Worm (Caenorhabditis elegans) whole organism, L4 larva: ENCODE measurements around the gene ncr-2.

Experiments used
- F10B5.3 ChIP-seq: sonication (generic microtip); optimal IDR thresholded peaks from 2 replicates; lab custom pipeline; 2016; ENCODE audit warnings: mild to moderate bottlenecking, missing genetic modification characterization, missing compliant biosample characterization
- F26F4.8 ChIP-seq: fragments of 200-800 bp; sonication (Bioruptor generic); conservative IDR thresholded peaks from 2 replicates; pipeline ENCODE4 v1.3.6; 2022; ENCODE audit warnings: missing genetic modification characterization, missing compliant biosample characterization
- F37D6.2 ChIP-seq: sonication (generic microtip); optimal IDR thresholded peaks from 2 replicates; lab custom pipeline; 2016; ENCODE audit warnings: mild to moderate bottlenecking, missing genetic modification characterization, missing compliant biosample characterization
- F49E8.2 ChIP-seq: sonication (generic microtip); optimal IDR thresholded peaks from 2 replicates; lab custom pipeline; 2016; ENCODE audit warnings: missing compliant biosample characterization, mild to moderate bottlenecking, missing genetic modification characterization, borderline replicate concordance
- R02D3.7 ChIP-seq: fragments of 150-350 bp; sonication (generic microtip); optimal IDR thresholded peaks from 3 replicates; lab custom pipeline; 2014; ENCODE audit warnings: missing biosample characterization, missing genetic modification characterization
- T20F7.1 ChIP-seq: fragments of 200-800 bp; sonication (Bioruptor generic); optimal IDR thresholded peaks from 2 replicates; lab custom pipeline; 2018; ENCODE audit warnings: mild to moderate bottlenecking, missing genetic modification characterization, missing compliant biosample characterization
- Y48G9A.11 ChIP-seq: fragments of 200-800 bp; sonication (Bioruptor generic); IDR thresholded peaks from 2 replicates; pipeline ENCODE4 v1.3.6; 2022; ENCODE audit warnings: missing genetic modification reagents, missing genetic modification characterization, missing compliant biosample characterization
- Y5F2A.4 ChIP-seq: fragments of 200-800 bp; sonication (Bioruptor generic); optimal IDR thresholded peaks from 2 replicates; lab custom pipeline; 2018; ENCODE audit warnings: mild to moderate bottlenecking, missing genetic modification characterization, missing compliant biosample characterization
- Y75B8A.6 ChIP-seq: fragments of 200-800 bp; sonication (Bioruptor generic); IDR thresholded peaks from 2 replicates; pipeline ENCODE4 v1.3.6; 2022; ENCODE audit warnings: missing genetic modification reagents, missing genetic modification characterization, missing compliant biosample characterization
- aha-1 ChIP-seq: fragments of 150-350 bp; peaks from one replicate; lab custom pipeline; 2014; ENCODE audit warnings: missing biosample characterization, missing genetic modification characterization
- aly-2 ChIP-seq: sonication (generic microtip); optimal IDR thresholded peaks from 2 replicates; lab custom pipeline; 2018; ENCODE audit warnings: missing biosample characterization, missing genetic modification characterization
- arid-1 ChIP-seq: fragments of 200-800 bp; sonication (Bioruptor generic); conservative IDR thresholded peaks from 2 replicates; pipeline ENCODE4 v1.3.6; 2022; ENCODE audit warnings: missing genetic modification reagents, missing genetic modification characterization, missing compliant biosample characterization
- ces-1 ChIP-seq: fragments of 150-350 bp; sonication (generic microtip); optimal IDR thresholded peaks from 4 replicates; lab custom pipeline; 2014; ENCODE audit warnings: missing biosample characterization, missing genetic modification reagents, missing genetic modification characterization
- cey-2 ChIP-seq: sonication (generic microtip); optimal IDR thresholded peaks from 3 replicates; lab custom pipeline; 2017; ENCODE audit warnings: missing genetic modification characterization, mild to moderate bottlenecking, missing compliant biosample characterization, antibody characterized with exemption, borderline replicate concordance; ENCODE audit not compliant: insufficient read depth
- daf-16 ChIP-seq, 3 experiments: sonication (generic microtip); optimal IDR thresholded peaks; 2 replicates each; lab custom pipeline; 2016 to 2017; ENCODE audit warnings: missing genetic modification characterization in 3 of 3, missing genetic modification reagents in 3 of 3, mild to moderate bottlenecking in 2 of 3, missing compliant biosample characterization in 2 of 3, missing biosample characterization in 1 of 3, moderate library complexity in 1 of 3
- dve-1 ChIP-seq: sonication (generic microtip); optimal IDR thresholded peaks from 2 replicates; lab custom pipeline; 2017; ENCODE audit warnings: antibody characterized with exemption, mild to moderate bottlenecking, missing genetic modification characterization, missing compliant biosample characterization; ENCODE audit not compliant: insufficient read depth
- egl-27 ChIP-seq: sonication (generic microtip); optimal IDR thresholded peaks from 3 replicates; lab custom pipeline; 2017; ENCODE audit warnings: missing biosample characterization, missing genetic modification reagents, missing genetic modification characterization
- egl-43 ChIP-seq: fragments of 200-800 bp; sonication (Bioruptor generic); IDR thresholded peaks from 2 replicates; pipeline ENCODE4 v1.3.6; 2022; ENCODE audit warnings: missing genetic modification reagents, missing genetic modification characterization, missing compliant biosample characterization
- gei-8 ChIP-seq: fragments of 200-800 bp; sonication (Bioruptor generic); optimal IDR thresholded peaks from 2 replicates; lab custom pipeline; 2018; ENCODE audit warnings: mild to moderate bottlenecking, missing genetic modification characterization, missing compliant biosample characterization
- hlh-11 ChIP-seq: fragments of 200-800 bp; sonication (Bioruptor generic); optimal IDR thresholded peaks from 2 replicates; lab custom pipeline; 2018; ENCODE audit warnings: mild to moderate bottlenecking, missing genetic modification characterization, missing compliant biosample characterization
- hlh-30 ChIP-seq: sonication (generic microtip); optimal IDR thresholded peaks from 2 replicates; lab custom pipeline; 2017; ENCODE audit warnings: antibody characterized with exemption, mild to moderate bottlenecking, missing genetic modification characterization, missing compliant biosample characterization; ENCODE audit not compliant: insufficient read depth
- lim-7 ChIP-seq: fragments of 200-800 bp; sonication (Bioruptor generic); IDR thresholded peaks from 2 replicates; pipeline ENCODE4 v1.3.6; 2022; ENCODE audit warnings: missing genetic modification characterization, missing compliant biosample characterization
- lin-13 ChIP-seq: fragments of 150-350 bp; optimal IDR thresholded peaks from 2 replicates; lab custom pipeline; 2014; ENCODE audit warnings: missing biosample characterization, missing genetic modification reagents, missing genetic modification characterization
- lin-38 ChIP-seq: fragments of 200-800 bp; sonication (Bioruptor generic); IDR thresholded peaks from 2 replicates; pipeline ENCODE4 v1.3.6; 2022; ENCODE audit warnings: missing genetic modification reagents, missing genetic modification characterization, missing compliant biosample characterization
- madf-9 ChIP-seq: fragments of 200-800 bp; sonication (Bioruptor generic); conservative IDR thresholded peaks from 2 replicates; pipeline ENCODE4 v1.3.6; 2022; ENCODE audit warnings: missing genetic modification reagents, missing genetic modification characterization, missing compliant biosample characterization
- mdl-1 ChIP-seq, 2 experiments: fragments of 150-350 bp in 1 of 2; sonication (generic microtip) in 1 of 2; optimal IDR thresholded peaks; 2 replicates each; lab custom pipeline; 2014 to 2017; ENCODE audit warnings: missing biosample characterization in 2 of 2, missing genetic modification characterization in 2 of 2
- mep-1 ChIP-seq: fragments of 150-350 bp; sonication (generic microtip); optimal IDR thresholded peaks from 3 replicates; lab custom pipeline; 2014; ENCODE audit warnings: missing biosample characterization, missing genetic modification characterization
- mxl-2 ChIP-seq: fragments of 200-800 bp; sonication (Bioruptor generic); conservative IDR thresholded peaks from 2 replicates; pipeline ENCODE4 v1.3.6; 2022; ENCODE audit warnings: missing genetic modification reagents, missing genetic modification characterization, missing compliant biosample characterization
- nhr-10 ChIP-seq: fragments of 150-350 bp; optimal IDR thresholded peaks from 2 replicates; lab custom pipeline; 2014; ENCODE audit warnings: missing biosample characterization, missing genetic modification characterization
- nhr-11 ChIP-seq: fragments of 150-350 bp; optimal IDR thresholded peaks from 2 replicates; lab custom pipeline; 2014; ENCODE audit warnings: missing biosample characterization, missing genetic modification characterization
- nhr-237 ChIP-seq: sonication (generic microtip); optimal IDR thresholded peaks from 2 replicates; lab custom pipeline; 2017; ENCODE audit warnings: missing biosample characterization, missing genetic modification characterization
- nhr-28 ChIP-seq: fragments of 150-350 bp; optimal IDR thresholded peaks from 2 replicates; lab custom pipeline; 2014; ENCODE audit warnings: missing biosample characterization, missing genetic modification characterization
- nhr-41 ChIP-seq: fragments of 200-800 bp; sonication (Bioruptor generic); IDR thresholded peaks from 2 replicates; pipeline ENCODE4 v1.3.6; 2022; ENCODE audit warnings: missing genetic modification reagents, missing genetic modification characterization, missing compliant biosample characterization
- nhr-48 ChIP-seq: sonication (generic microtip); optimal IDR thresholded peaks from 2 replicates; lab custom pipeline; 2016; ENCODE audit warnings: mild to moderate bottlenecking, missing genetic modification characterization, missing compliant biosample characterization
- pha-4 ChIP-seq, 2 experiments: fragments of 150-350 bp in 1 of 2; fragments of 200-800 bp in 1 of 2; sonication (Bioruptor generic) in 1 of 2; IDR thresholded peaks in 1 of 2; optimal IDR thresholded peaks in 1 of 2; 2 replicates each; pipeline versions ENCODE4 v1.3.6 to Lab custom; 2014 to 2022; ENCODE audit warnings: missing genetic modification characterization in 2 of 2, missing genetic modification reagents in 2 of 2, missing biosample characterization in 1 of 2, missing compliant biosample characterization in 1 of 2
- php-3 ChIP-seq: fragments of 200-800 bp; sonication (Bioruptor generic); IDR thresholded peaks from 2 replicates; pipeline ENCODE4 v1.3.6; 2022; ENCODE audit warnings: missing genetic modification reagents, missing genetic modification characterization, missing compliant biosample characterization
- pqm-1 ChIP-seq: sonication (generic microtip); optimal IDR thresholded peaks from 2 replicates; lab custom pipeline; 2017; ENCODE audit warnings: missing biosample characterization, missing genetic modification characterization
- rbr-2 ChIP-seq: sonication (generic microtip); optimal IDR thresholded peaks from 2 replicates; lab custom pipeline; 2016; ENCODE audit warnings: missing genotype, missing genetic modification characterization, missing compliant biosample characterization
- spr-1 ChIP-seq: sonication (generic microtip); optimal IDR thresholded peaks from 2 replicates; lab custom pipeline; 2016; ENCODE audit warnings: mild to moderate bottlenecking, missing genetic modification characterization, missing compliant biosample characterization
- unc-39 ChIP-seq: sonication (generic microtip); optimal IDR thresholded peaks from 2 replicates; lab custom pipeline; 2017; ENCODE audit warnings: missing biosample characterization, missing genetic modification characterization
- unc-62 ChIP-seq, 3 experiments: fragments of 150-350 bp in 1 of 3; sonication (generic microtip); optimal IDR thresholded peaks in 2 of 3; peaks in 1 of 3; 1 replicate in 1 of 3; 2 replicates in 2 of 3; lab custom pipeline; 2014 to 2017; ENCODE audit warnings: missing biosample characterization in 3 of 3, missing genetic modification characterization in 3 of 3, missing genetic modification reagents in 3 of 3, missing genotype in 1 of 3
- vab-7 ChIP-seq: fragments of 200-800 bp; sonication (Bioruptor generic); IDR thresholded peaks from 2 replicates; pipeline ENCODE4 v1.3.6; 2022; ENCODE audit warnings: missing genetic modification reagents, missing genetic modification characterization, missing compliant biosample characterization

The ncr-2 gene

ce11 chrIII:8239325-8239724, 18.8 kb upstream of the ncr-2 start, which contains the start of gene tsp-1:
Gene tsp-1 (minus strand): TSS chrIII:8239423.
- TF ChIP-seq nhr-28 (tag; lab: Kevin White, UChicago): peak; percentile 27
- TF ChIP-seq daf-16 (GFP tag; optimal IDR thresholded peaks at IDR 0.05; lab: Kevin White, UChicago): no peak
- TF ChIP-seq daf-16 (tag; optimal IDR thresholded peaks at IDR 0.05; lab: Kevin White, UChicago): peak; percentile 35
- TF ChIP-seq unc-39: no peak
- TF ChIP-seq pqm-1: peak; percentile 55

ce11 chrIII:8240247-8240646, 17.9 kb upstream of the ncr-2 start:
- TF ChIP-seq vab-7 (GFP tag; lab: Robert Waterston, UW) (no peak), mdl-1 (tag; optimal IDR thresholded peaks at IDR 0.05; lab: Kevin White, UChicago) (no peak), daf-16 (GFP tag; optimal IDR thresholded peaks at IDR 0.05; lab: Kevin White, UChicago) (no peak), daf-16 (tag; optimal IDR thresholded peaks at IDR 0.05; lab: Kevin White, UChicago) (peak; percentile 58), lin-38 (no peak), dve-1 (tag; lab: Kevin White, UChicago) (peak; percentile 1), nhr-41 (GFP tag; lab: Robert Waterston, UW) (no peak), nhr-28 (tag; lab: Kevin White, UChicago) (peak; percentile 22), spr-1 (tag; lab: Kevin White, UChicago) (no peak), pqm-1 (peak; percentile 13), F26F4.8 (no peak), gei-8 (GFP tag; lab: Kevin White, UChicago) (no peak), hlh-11 (tag; lab: Kevin White, UChicago) (peak; percentile 11), aly-2 (tag; lab: Kevin White, UChicago) (no peak), aha-1 (no peak), rbr-2 (tag; lab: Kevin White, UChicago) (no peak), Y5F2A.4 (GFP tag; lab: Kevin White, UChicago) (no peak), ces-1 (GFP tag; lab: Kevin White, UChicago) (no peak)

ce11 chrIII:8240948-8241347, 17.2 kb upstream of the ncr-2 start:
- TF ChIP-seq unc-62 (GFP tag; optimal IDR thresholded peaks at IDR 0.05 in 1 of 2; lab: Kevin White, UChicago) (peak in 1 of 2 experiments; percentile 95), unc-62 (tag; optimal IDR thresholded peaks at IDR 0.05; lab: Kevin White, UChicago) (no peak), aly-2 (tag; lab: Kevin White, UChicago) (no peak), F10B5.3 (tag; lab: Kevin White, UChicago) (no peak), rbr-2 (tag; lab: Kevin White, UChicago) (no peak), egl-27 (no peak)

ce11 chrIII:8242809-8243208, 15.3 kb upstream of the ncr-2 start, which contains the start of gene C02F5.12:
Gene C02F5.12 (minus strand): TSS chrIII:8243029.
- TF ChIP-seq arid-1 (GFP tag; lab: Robert Waterston, UW) (0 out of 2 replicates have a peak, but pooled peaks have one; percentile 32), madf-9 (GFP tag; lab: Robert Waterston, UW) (no peak), lin-13 (peak; percentile 44), unc-39 (no peak), hlh-30 (peak; percentile 79), F37D6.2 (no peak), mxl-2 (GFP tag; lab: Robert Waterston, UW) (no peak), R02D3.7 (tag; lab: Kevin White, UChicago) (no peak), F49E8.2 (tag; lab: Kevin White, UChicago) (no peak), Y48G9A.11 (no peak), rbr-2 (tag; lab: Kevin White, UChicago) (no peak), nhr-11 (tag; lab: Kevin White, UChicago) (peak; percentile 48), nhr-237 (tag; lab: Kevin White, UChicago) (no peak), Y75B8A.6 (GFP tag; lab: Robert Waterston, UW) (no peak), nhr-28 (tag; lab: Kevin White, UChicago) (peak; percentile 99), T20F7.1 (GFP tag; lab: Kevin White, UChicago) (peak; percentile 20), mep-1 (tag; lab: Kevin White, UChicago) (peak; percentile 63), hlh-11 (tag; lab: Kevin White, UChicago) (peak; percentile 64), daf-16 (GFP tag; optimal IDR thresholded peaks at IDR 0.05; lab: Kevin White, UChicago) (no peak), daf-16 (tag; optimal IDR thresholded peaks at IDR 0.05; lab: Kevin White, UChicago) (peak; percentile 39), nhr-10 (tag; lab: Kevin White, UChicago) (no peak), nhr-48 (tag; lab: Kevin White, UChicago) (peak; percentile 9), pha-4 (GFP tag; IDR thresholded peaks at IDR 0.05; lab: Robert Waterston, UW) (no peak), pha-4 (tag; optimal IDR thresholded peaks at IDR 0.05; lab: Kevin White, UChicago) (no peak), cey-2 (tag; lab: Kevin White, UChicago) (no peak), php-3 (GFP tag; lab: Robert Waterston, UW) (no peak), lim-7 (GFP tag; lab: Robert Waterston, UW) (no peak), egl-43 (GFP tag; lab: Robert Waterston, UW) (no peak)
